Fruit fly (Drosophila melanogaster): ENCODE results near the gene RpL40.

The RpL40 gene

DNA sequence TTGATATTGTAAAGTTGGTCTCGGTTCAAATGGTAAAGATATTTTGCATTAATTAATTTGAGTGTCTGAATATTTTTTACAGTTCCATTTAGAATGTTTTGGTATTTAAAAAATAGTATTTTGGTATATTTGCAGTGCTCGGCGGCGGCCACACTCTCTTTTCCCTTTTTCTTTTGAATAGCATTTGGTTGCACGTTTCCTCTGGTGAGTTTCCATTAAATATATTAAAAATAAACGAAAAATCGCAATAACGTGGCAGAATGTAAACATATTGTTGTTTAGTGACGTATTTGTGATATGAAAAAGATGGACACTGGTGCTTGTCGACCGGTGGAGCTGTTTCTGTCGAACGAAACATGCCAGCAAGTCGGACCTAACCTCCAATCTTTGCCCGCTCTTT, at the start of gene RpL40:
TSS of gene RpL40 (plus strand) at position 154 of the 400 bp plus-strand sequence.
- no peak for TF ChIP-seq Crg-1 (GFP tag; optimal IDR thresholded peaks at IDR 0.05)
- TF ChIP-seq CG1620 (GFP tag; optimal IDR thresholded peaks at IDR 0.05): no peak
- no peak for TF ChIP-seq pad (GFP tag; optimal IDR thresholded peaks at IDR 0.05)
- TF ChIP-seq kay (GFP tag; ENCODE audit: borderline replicate concordance): no peak
- peak; percentile 57 for TF ChIP-seq bab1 (GFP tag; optimal IDR thresholded peaks at IDR 0.05)
- TF ChIP-seq tj (GFP tag; optimal IDR thresholded peaks at IDR 0.05): no peak
- peak; percentile 39 for TF ChIP-seq Mnt (GFP tag; optimal IDR thresholded peaks at IDR 0.05)

DNA sequence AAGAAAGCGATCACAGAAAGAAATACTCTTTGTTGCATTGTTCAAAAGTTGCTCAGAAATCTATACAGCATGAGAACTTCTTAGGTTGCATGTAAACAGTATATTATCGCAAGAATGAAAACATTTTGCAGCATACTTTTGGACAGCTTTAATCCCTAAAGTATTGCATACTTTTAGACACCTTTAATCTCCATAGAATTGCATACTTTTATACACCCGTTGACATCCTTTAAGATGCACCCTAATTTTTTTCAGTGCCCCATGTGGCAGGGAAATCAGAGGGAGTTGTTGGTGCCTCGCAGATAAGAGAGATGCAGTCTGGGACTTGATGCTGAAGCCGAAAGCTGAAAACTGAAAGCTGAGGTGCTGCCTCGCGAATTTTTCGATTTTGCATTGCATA, 48.1 kb upstream of the RpL40 start:
- TF ChIP-seq pad (GFP tag; optimal IDR thresholded peaks at IDR 0.05): no peak
- no peak for TF ChIP-seq CG11617 (GFP tag; optimal IDR thresholded peaks at IDR 0.05)
- TF ChIP-seq CG33017 (tag; optimal IDR thresholded peaks at IDR 0.05): no peak
- no peak for TF ChIP-seq bab1 (GFP tag; optimal IDR thresholded peaks at IDR 0.05)
- no peak for TF ChIP-seq CG7101 (tag; optimal IDR thresholded peaks at IDR 0.05)
- no peak for TF ChIP-seq cnc (optimal IDR thresholded peaks at IDR 0.05)
- no peak for TF ChIP-seq toe (GFP tag; optimal IDR thresholded peaks at IDR 0.05)

DNA sequence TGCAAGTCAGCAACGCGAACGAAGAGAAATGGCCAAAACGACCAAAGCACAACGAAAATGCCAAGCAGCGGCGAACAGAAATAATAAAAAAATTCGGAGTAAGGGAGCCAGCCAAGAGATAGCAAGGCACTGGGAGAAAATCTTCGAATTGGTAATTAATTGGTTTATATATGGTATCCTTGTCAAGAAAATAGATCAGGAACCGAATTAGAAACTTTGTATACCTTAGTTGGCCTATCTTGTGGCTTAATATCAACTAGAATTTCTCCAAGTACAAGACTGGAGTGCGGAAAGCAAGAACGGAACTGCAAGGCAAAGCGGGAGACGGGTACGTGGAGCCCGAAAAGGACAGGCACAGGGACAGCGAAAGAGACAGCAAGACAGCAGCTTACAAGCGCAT, 47.5 kb upstream of the RpL40 start:
- TF ChIP-seq cnc (optimal IDR thresholded peaks at IDR 0.05) (no peak), CG33017 (tag; optimal IDR thresholded peaks at IDR 0.05) (no peak), CG12768 (GFP tag; optimal IDR thresholded peaks at IDR 0.05) (no peak), CG5204 (GFP tag; optimal IDR thresholded peaks at IDR 0.05) (no peak), kay (GFP tag; ENCODE audit: borderline replicate concordance) (no peak), bab1 (GFP tag; optimal IDR thresholded peaks at IDR 0.05) (no peak)

DNA sequence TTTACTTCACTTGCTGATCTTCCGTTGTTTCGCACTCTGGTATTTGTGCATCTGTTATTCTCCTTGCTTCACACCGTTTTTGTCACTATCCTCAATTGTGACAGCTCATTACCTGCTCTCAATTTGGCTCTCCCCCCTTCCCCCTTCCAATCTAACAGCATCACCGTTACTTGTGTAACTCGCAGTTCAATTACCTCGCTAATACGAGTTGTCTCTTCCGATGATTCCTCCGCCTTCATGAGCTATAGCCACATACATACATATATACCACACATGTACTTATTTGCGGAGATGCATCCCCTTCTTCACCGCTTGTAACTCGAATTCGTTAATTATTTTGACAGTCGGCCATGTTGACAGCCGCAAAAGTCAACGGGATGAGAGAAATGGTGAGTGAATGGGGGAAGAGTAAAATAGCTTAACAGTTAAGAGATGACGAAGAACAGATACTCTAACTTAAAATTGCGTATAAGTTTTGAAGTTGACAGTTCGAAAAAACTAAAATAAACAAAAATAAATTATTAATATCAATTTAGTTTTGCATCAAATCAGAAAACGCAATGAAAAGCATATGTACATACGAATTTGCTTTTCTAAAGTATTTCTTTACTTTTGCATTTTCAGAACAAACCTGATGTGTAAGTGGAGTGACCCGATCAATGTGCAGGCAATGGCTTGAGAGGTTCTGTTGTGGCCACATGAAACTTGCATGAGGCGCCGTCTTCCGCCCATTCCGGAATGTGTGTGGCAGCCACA, 42.1 kb upstream of the RpL40 start:
- TF ChIP-seq CG5204 (GFP tag; optimal IDR thresholded peaks at IDR 0.05): no peak
- TF ChIP-seq CG7045 (GFP tag; optimal IDR thresholded peaks at IDR 0.05): no peak
- no peak for TF ChIP-seq Crg-1 (GFP tag; optimal IDR thresholded peaks at IDR 0.05)
- peak; percentile 40 for TF ChIP-seq ovo (GFP tag; optimal IDR thresholded peaks at IDR 0.05)
- no peak for TF ChIP-seq CG1620 (GFP tag; optimal IDR thresholded peaks at IDR 0.05)
- peak; percentile 95 for TF ChIP-seq pad (GFP tag; optimal IDR thresholded peaks at IDR 0.05)
- TF ChIP-seq CG7101 (tag; optimal IDR thresholded peaks at IDR 0.05): peak; percentile 18
- TF ChIP-seq bab1 (GFP tag; optimal IDR thresholded peaks at IDR 0.05): peak; percentile 15
- TF ChIP-seq Mnt (GFP tag; optimal IDR thresholded peaks at IDR 0.05): no peak

DNA sequence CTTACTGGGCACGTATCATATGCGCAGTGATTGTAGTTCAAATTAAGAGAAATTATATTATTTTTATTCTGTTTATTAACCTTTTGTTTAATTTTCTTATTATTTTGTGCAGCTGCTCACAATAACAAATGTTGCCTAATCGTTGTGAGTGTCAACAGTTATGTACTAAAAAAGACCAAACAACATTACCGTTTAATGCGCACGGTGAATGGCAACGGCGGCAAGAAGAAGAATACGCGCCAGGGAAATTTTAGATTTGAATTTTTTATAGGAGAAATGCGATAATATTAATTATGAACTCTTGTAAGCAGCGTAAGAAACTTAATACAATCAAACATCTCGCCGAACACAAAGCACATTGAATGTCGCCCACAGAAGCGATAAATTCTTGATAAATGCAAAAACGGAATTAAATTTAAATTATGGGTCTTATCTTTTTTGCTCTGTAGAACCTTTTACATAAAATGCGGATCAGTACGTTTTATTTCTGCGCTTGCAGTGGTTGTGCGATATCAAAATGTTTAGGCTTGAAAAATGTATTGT, 39.8 kb upstream of the RpL40 start, which contains the start of the genes Tbcc and lectin-24Db:
TSS of gene Tbcc (minus strand) at position 163 of the 543 bp plus-strand sequence.
TSS of gene lectin-24Db (plus strand) at position 493 of the 543 bp plus-strand sequence.
- peak; percentile 92 for TF ChIP-seq kay (GFP tag; ENCODE audit: borderline replicate concordance)
- no peak for TF ChIP-seq CG7045 (GFP tag; optimal IDR thresholded peaks at IDR 0.05)
- TF ChIP-seq ovo (GFP tag; optimal IDR thresholded peaks at IDR 0.05): peak; percentile 60
- TF ChIP-seq CG12768 (GFP tag; optimal IDR thresholded peaks at IDR 0.05): no peak
- TF ChIP-seq Mnt (GFP tag; optimal IDR thresholded peaks at IDR 0.05): peak; percentile 21

DNA sequence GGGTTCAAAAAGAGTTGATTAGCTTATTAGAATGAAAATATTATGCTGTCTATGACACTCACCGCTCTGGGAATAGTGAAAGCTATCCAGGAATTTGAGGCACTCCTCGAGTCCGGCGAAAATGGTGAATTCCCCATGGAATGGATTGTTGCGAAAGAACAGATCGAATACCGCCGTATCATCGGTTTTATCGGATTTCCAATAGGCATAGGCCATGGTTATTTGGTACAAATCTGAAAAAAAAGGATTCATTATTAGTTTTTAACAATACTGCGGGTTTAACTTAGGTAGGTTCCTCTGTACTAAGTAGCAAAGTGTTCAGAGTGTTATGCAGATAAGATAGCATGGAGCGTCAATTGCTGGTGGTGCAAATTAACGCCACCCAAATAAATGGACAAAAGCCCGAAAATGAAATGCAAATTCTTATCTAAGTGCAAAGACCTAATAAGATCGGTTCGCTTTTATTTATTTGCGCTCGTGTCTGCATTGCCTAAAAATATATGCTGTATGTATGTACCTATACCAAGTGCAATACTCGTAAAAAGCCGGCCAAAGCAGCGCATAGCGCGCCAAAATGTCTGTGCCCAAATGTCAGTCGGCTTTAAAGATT, 31.7 kb upstream of the RpL40 start:
- TF ChIP-seq Clk (GFP tag; optimal IDR thresholded peaks at IDR 0.05) (no peak), CG33017 (tag; optimal IDR thresholded peaks at IDR 0.05) (no peak), ovo (GFP tag; optimal IDR thresholded peaks at IDR 0.05) (no peak), CG7045 (GFP tag; optimal IDR thresholded peaks at IDR 0.05) (no peak), toe (GFP tag; optimal IDR thresholded peaks at IDR 0.05) (no peak), Crg-1 (GFP tag; optimal IDR thresholded peaks at IDR 0.05) (no peak), cic (GFP tag; optimal IDR thresholded peaks at IDR 0.05) (no peak), CG11617 (GFP tag; optimal IDR thresholded peaks at IDR 0.05) (no peak), CG1620 (GFP tag; optimal IDR thresholded peaks at IDR 0.05) (no peak), kay (GFP tag; ENCODE audit: borderline replicate concordance) (no peak), tj (GFP tag; optimal IDR thresholded peaks at IDR 0.05) (no peak), pad (GFP tag; optimal IDR thresholded peaks at IDR 0.05) (no peak), cnc (optimal IDR thresholded peaks at IDR 0.05) (no peak), CG5204 (GFP tag; optimal IDR thresholded peaks at IDR 0.05) (no peak), bab1 (GFP tag; optimal IDR thresholded peaks at IDR 0.05) (no peak), CG12768 (GFP tag; optimal IDR thresholded peaks at IDR 0.05) (no peak), Hr96 (GFP tag; optimal IDR thresholded peaks at IDR 0.05) (no peak)
